Fruit fly (Drosophila melanogaster) whole organism: ENCODE measurements around the gene elB.

Source experiments
- pan ChIP-seq: fragments of >200 bp; optimal IDR thresholded peaks from 2 replicates; lab custom pipeline; 2017
- psq ChIP-seq: fragments of >200 bp; optimal IDR thresholded peaks from 2 replicates; lab custom pipeline; 2017
- usp ChIP-seq: fragments of >200 bp; optimal IDR thresholded peaks from 2 replicates; lab custom pipeline; 2017; ENCODE audit warnings: missing biosample characterization, missing genetic modification characterization, mixed read lengths

- TF ChIP-seq psq (lab: Kevin White, UChicago) = no peak
- no peak for TF ChIP-seq pan (lab: Kevin White, UChicago)
- TF ChIP-seq usp (GFP tag; lab: Kevin White, UChicago) = no peak
Observed at dm6 chr2L:14386522-14386921, 22.8 kb downstream of the elB start.
